Worm (Caenorhabditis elegans) whole organism, L4/young adult: ENCODE measurements around the gene C09E9.1.

ENCODE experiments used
- W03F9.2 ChIP-seq: fragments of 150-350 bp; optimal IDR thresholded peaks from 2 replicates; lab custom pipeline; 2014; ENCODE audit warnings: missing biosample characterization, missing genetic modification characterization
- him-1 ChIP-seq: sonication (generic microtip); optimal IDR thresholded peaks from 2 replicates; lab custom pipeline; 2016; ENCODE audit warnings: missing genotype, missing genetic modification reagents, missing genetic modification characterization, missing compliant biosample characterization

DNA sequence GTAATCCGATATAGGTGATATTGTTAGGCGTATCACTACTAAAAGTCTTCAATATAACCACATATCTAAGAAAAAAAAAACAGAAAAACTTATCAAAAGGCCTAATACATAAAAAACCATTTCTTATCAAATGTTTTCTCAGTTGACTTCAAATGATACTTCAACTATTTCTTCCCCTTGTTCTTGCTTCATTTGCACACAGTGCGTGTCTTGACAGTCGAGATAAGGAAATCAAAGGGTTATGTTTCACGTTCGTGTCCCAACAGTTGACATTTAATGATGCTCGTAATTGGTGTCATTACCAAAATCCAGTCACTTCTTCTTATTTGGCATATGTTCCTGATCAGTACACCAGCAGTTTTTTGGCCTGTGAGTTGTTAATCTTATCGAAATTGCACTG, 7.9 kb upstream of the C09E9.1 start, which contains the start of gene clec-170:
- no peak for TF ChIP-seq him-1 (tag; lab: Kevin White, UChicago)
- no peak for TF ChIP-seq W03F9.2 (tag; lab: Kevin White, UChicago)
